Worm (Caenorhabditis elegans): ENCODE measurements around the gene C53A5.2.

- TF ChIP-seq ref-1 (GFP tag; conservative IDR thresholded peaks at IDR 0.05) (no peak), tab-1 (GFP tag; IDR thresholded peaks at IDR 0.05) (no peak), cog-1 (tag; optimal IDR thresholded peaks at IDR 0.05) (no peak)
Measured at ce11 chrV:14504774-14505173, 18.2 kb downstream of the C53A5.2 start.

All from whole organism, midembryonic.